Worm (Caenorhabditis elegans) whole organism, L4/young adult: Measurements from ENCODE around the gene cct-8.

Experiments used
- W03F9.2 ChIP-seq: fragments of 150-350 bp; optimal IDR thresholded peaks from 2 replicates; lab custom pipeline; 2014; ENCODE audit warnings: missing biosample characterization, missing genetic modification characterization
- dao-5 ChIP-seq: sonication (generic microtip); optimal IDR thresholded peaks from 2 replicates; lab custom pipeline; 2016; ENCODE audit warnings: missing genotype, missing genetic modification characterization, moderate library complexity, missing compliant biosample characterization

- TF ChIP-seq dao-5 (tag; lab: Kevin White, UChicago) (no peak), W03F9.2 (tag; lab: Kevin White, UChicago) (no peak)
Measured at ce11 chrIV:1068730-1069244, 24.9 kb downstream of the cct-8 start.
